Worm (Caenorhabditis elegans): ENCODE results near the gene srg-50.

srg-50 gene

ce11 chrIV:7081214-7081613 lies 6.3 kb upstream of the srg-50 start, which contains the start of gene Y43B11AR.1:
Gene Y43B11AR.1, plus strand, starts transcription at chrIV:7081514.
- TF ChIP-seq unc-62 (GFP tag; optimal IDR thresholded peaks at IDR 0.05), result no peak

- TF ChIP-seq unc-62 (GFP tag; optimal IDR thresholded peaks at IDR 0.05), result no peak
These were observed 2.9 kb downstream of the srg-50 start, which contains the start of gene srg-48 for ce11 chrIV:7072110-7072509. Gene srg-48, plus strand, starts transcription at chrIV:7072410.

- TF ChIP-seq unc-62 (GFP tag; optimal IDR thresholded peaks at IDR 0.05), result no peak
These were observed 7.5 kb downstream of the srg-50 start for ce11 chrIV:7067446-7067845.

- no peak for TF ChIP-seq unc-62 (GFP tag; optimal IDR thresholded peaks at IDR 0.05)
These were observed 9.9 kb downstream of the srg-50 start, which contains the start of gene Y43B11AL.1 for ce11 chrIV:7065022-7065421. Gene Y43B11AL.1, plus strand, starts transcription at chrIV:7065322.

ce11 chrIV:7062697-7063096 lies 12.3 kb downstream of the srg-50 start:
- no peak for TF ChIP-seq unc-62 (GFP tag; optimal IDR thresholded peaks at IDR 0.05)

ce11 chrIV:7057677-7058076 lies 17.3 kb downstream of the srg-50 start, which contains the start of gene srx-50:
Gene srx-50, plus strand, starts transcription at chrIV:7057977.
- TF ChIP-seq unc-62 (GFP tag; optimal IDR thresholded peaks at IDR 0.05), result no peak

- no peak for TF ChIP-seq unc-62 (GFP tag; optimal IDR thresholded peaks at IDR 0.05)
These were observed 22.8 kb downstream of the srg-50 start for ce11 chrIV:7052135-7052534.

- TF ChIP-seq unc-62 (GFP tag; optimal IDR thresholded peaks at IDR 0.05), result no peak
These were observed 23.4 kb downstream of the srg-50 start for ce11 chrIV:7051515-7051914.

- TF ChIP-seq unc-62 (GFP tag; optimal IDR thresholded peaks at IDR 0.05), result no peak
These were observed 25.2 kb downstream of the srg-50 start, which contains the start of gene nhr-105 for ce11 chrIV:7049672-7050206. Gene nhr-105, plus strand, starts transcription at chrIV:7050156.

- no peak for TF ChIP-seq unc-62 (GFP tag; optimal IDR thresholded peaks at IDR 0.05)
These were observed 26.2 kb downstream of the srg-50 start for ce11 chrIV:7048637-7049245.

ce11 chrIV:7047762-7048178 lies 27.2 kb downstream of the srg-50 start:
- no peak for TF ChIP-seq unc-62 (GFP tag; optimal IDR thresholded peaks at IDR 0.05)

- no peak for TF ChIP-seq unc-62 (GFP tag; optimal IDR thresholded peaks at IDR 0.05)
These were observed 28.2 kb downstream of the srg-50 start for ce11 chrIV:7046641-7047361.

- no peak for TF ChIP-seq unc-62 (GFP tag; optimal IDR thresholded peaks at IDR 0.05)
These were observed 29.5 kb downstream of the srg-50 start for ce11 chrIV:7045362-7045936.

- no peak for TF ChIP-seq unc-62 (GFP tag; optimal IDR thresholded peaks at IDR 0.05)
These were observed 30.3 kb downstream of the srg-50 start, which contains the start of gene tin-9.1 for ce11 chrIV:7044552-7045139. Gene tin-9.1, minus strand, starts transcription at chrIV:7044602.

- no peak for TF ChIP-seq unc-62 (GFP tag; optimal IDR thresholded peaks at IDR 0.05)
These were observed 31.5 kb downstream of the srg-50 start for ce11 chrIV:7043430-7043829.
